Worm (Caenorhabditis elegans): Measurements from ENCODE around the gene C14A4.9.
A peak's percentile ranks its signal among the peaks of the same experiment; 100 is the strongest.

C14A4.9 gene

DNA sequence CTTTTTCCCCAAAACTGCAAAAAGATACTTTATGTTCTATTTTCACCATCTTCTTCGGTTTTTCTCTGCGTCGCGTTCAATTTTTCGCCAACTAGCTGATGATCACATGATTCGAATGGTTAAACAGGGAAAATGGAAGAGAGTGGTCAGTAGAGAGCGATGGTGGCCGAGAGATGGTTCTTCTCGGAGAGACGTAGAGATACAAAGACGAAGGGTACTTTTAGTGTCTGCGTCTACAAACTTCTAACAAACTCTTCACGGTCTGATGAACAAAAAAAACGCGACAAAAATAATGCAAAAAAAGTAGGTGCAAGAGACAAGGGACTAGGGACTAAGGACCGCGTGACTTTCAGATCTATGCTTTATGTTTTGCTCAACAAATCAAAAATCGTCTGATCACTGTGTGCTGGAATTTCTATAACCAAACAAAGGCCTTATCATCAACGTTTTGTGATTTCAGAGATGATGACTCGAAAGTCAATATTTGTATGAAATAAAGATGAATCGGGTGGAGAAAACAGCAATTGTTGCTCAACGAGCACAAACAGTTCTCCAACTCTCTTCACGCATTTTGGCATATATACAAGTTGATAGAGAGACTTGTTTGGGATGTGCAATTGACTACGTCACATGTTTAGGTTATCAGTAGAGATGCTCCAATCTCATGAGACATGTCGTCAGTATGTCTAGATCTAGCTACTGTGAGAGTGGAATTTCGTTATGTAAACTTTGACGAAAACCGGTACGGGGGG lies 47.0 kb upstream of the C14A4.9 start (continued):
- TF ChIP-seq eor-1 (tag; optimal IDR thresholded peaks at IDR 0.05): peak; percentile 29 to 80
- TF ChIP-seq nhr-76 (tag; optimal IDR thresholded peaks at IDR 0.05): peak; percentile 57
- peak; percentile 90 for TF ChIP-seq nhr-43 (tag; optimal IDR thresholded peaks at IDR 0.05; ENCODE audit: poor library complexity, severe bottlenecking)
- peak; percentile 13 for TF ChIP-seq daf-12 (tag; optimal IDR thresholded peaks at IDR 0.05)
- peak; percentile 49 for TF ChIP-seq pqm-1 (tag; optimal IDR thresholded peaks at IDR 0.05)
- TF ChIP-seq nhr-77 (tag; optimal IDR thresholded peaks at IDR 0.05): peak; percentile 48
- peak; percentile 20 for TF ChIP-seq aly-2 (tag; optimal IDR thresholded peaks at IDR 0.05)

DNA sequence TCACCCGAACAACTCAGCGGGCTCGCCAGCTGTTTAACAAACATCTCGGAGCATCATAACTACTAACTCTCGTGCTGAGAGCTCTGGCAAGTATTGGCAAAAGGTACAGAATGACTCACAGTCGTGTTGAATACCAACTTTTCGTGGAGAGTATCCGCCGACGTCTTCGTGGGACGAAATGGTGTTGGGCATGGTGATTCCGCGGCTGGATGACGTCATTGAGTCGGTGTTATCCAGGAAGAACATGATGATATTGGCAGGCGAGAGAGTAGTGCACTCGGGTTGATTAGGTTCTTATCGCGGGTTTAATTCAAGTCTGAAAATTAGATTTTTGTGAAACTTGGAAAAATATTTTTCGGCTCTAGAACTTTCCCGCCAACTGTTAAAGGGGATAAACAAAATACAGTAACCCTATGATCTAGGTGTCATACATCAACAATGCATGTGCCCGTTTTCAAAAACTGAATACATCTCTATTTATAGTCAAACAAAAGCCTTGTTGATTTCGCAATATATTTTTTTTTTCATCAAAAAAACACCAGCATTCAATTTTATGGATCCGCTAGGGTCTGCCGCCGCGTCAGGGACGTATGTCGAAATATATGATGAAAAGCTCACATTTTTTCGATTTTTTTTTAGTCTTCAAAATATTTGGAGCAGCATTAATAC lies 45.6 kb upstream of the C14A4.9 start:
- TF ChIP-seq nfya-1 (tag; optimal IDR thresholded peaks at IDR 0.05; ENCODE audit: insufficient read depth): peak; percentile 13
- TF ChIP-seq lsy-12 (tag; optimal IDR thresholded peaks at IDR 0.05): peak; percentile 54
- TF ChIP-seq ceh-82 (tag; optimal IDR thresholded peaks at IDR 0.05): no peak
- peak; percentile 90 for TF ChIP-seq ama-1 (optimal IDR thresholded peaks at IDR 0.05)

DNA sequence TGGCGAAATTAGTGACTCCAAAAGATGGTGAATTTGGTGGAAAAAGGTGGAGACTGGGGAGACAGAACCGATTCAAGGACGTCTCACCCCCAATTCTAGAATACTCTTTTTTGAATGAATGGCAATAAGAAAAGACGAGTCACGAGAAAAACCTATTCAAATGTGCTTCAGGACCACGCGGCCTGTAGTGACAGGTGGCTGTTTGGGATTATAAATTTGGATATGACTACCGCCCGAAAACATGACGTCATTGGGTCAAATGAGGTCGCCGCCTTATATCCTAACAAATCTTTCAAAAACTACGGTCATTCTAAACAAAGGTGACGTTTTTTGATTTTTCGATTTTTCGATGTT lies 45.1 kb upstream of the C14A4.9 start:
- TF ChIP-seq fos-1 (tag; optimal IDR thresholded peaks at IDR 0.05) (no peak), ama-1 (optimal IDR thresholded peaks at IDR 0.05) (peak; percentile 73), nhr-25 (tag; optimal IDR thresholded peaks at IDR 0.05) (peak; percentile 18)

DNA sequence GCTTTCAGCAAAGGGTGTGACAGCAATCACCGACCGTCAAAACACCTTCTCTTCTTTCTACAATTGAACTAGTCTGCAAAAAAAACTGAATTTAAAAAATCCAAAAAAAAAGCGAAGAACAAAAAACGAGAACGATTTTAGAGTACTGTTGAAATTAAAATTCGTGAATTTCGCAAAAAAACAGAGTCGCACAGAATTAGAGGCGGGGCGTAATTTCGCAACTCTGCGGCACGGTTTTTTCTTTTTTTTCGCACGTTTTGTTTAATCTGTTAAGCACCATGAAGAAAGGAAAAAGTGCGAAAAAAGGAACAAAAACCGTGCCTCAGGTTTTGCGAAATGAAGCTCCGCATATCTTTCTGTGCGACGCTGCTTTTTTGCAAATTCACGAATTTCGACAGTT lies 44.2 kb upstream of the C14A4.9 start, which contains the start of gene mnk-1:
TSS of gene mnk-1 (minus strand) at position 73 of the 400 bp plus-strand sequence.
- TF ChIP-seq egl-5 (tag; optimal IDR thresholded peaks at IDR 0.05) (peak; percentile 22), elt-2 (tag; optimal IDR thresholded peaks at IDR 0.05) (no peak)

DNA sequence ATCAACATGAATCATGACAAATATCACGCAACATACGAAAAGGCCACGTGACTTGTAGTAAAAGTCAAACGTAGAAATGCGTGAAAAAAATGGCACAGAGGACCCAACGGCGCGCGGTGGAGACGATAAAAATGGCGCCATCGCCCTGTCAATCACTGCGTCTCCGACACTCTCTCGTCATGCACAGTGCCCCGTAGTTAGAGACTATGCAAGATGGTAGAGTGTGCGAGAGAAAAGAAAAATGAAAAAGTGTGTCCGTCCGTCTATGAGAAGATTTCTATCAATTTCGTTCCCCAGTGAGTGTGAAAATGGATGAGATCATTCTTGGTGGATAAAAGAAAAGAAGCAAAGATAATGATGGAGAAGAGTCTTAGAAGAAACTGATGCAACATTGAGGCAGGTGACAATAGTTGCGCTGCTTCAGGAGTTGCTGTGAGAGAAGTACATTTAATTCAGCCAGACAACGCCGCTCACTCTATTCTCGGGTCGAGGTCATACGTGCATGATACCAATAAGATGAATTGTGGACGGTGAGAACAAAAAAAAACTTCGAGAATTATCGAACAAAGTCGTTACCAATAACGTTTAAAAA lies 43.6 kb upstream of the C14A4.9 start:
- TF ChIP-seq ztf-4 (tag; optimal IDR thresholded peaks at IDR 0.05): peak; percentile 78
- no peak for TF ChIP-seq mdl-1 (tag; optimal IDR thresholded peaks at IDR 0.05)
- no peak for TF ChIP-seq aly-2 (tag; optimal IDR thresholded peaks at IDR 0.05)
- peak; percentile 55 for TF ChIP-seq pha-4 (tag; optimal IDR thresholded peaks at IDR 0.05)
- peak; percentile 52 for TF ChIP-seq ama-1 (optimal IDR thresholded peaks at IDR 0.05)
- peak; percentile 19 for TF ChIP-seq tbx-2 (tag; optimal IDR thresholded peaks at IDR 0.05)
- TF ChIP-seq hmg-11 (tag; optimal IDR thresholded peaks at IDR 0.05): peak; percentile 28
- no peak for TF ChIP-seq elt-1 (tag; optimal IDR thresholded peaks at IDR 0.05)
- no peak for TF ChIP-seq daf-12 (tag; optimal IDR thresholded peaks at IDR 0.05)
- no peak for TF ChIP-seq nhr-76 (tag; optimal IDR thresholded peaks at IDR 0.05)
- TF ChIP-seq lin-39 (tag; optimal IDR thresholded peaks at IDR 0.05): no peak
- peak; percentile 31 for TF ChIP-seq nhr-23 (tag; optimal IDR thresholded peaks at IDR 0.05)
- peak; percentile 38 for TF ChIP-seq nhr-43 (tag; optimal IDR thresholded peaks at IDR 0.05; ENCODE audit: poor library complexity, severe bottlenecking)
- TF ChIP-seq nhr-11 (tag; optimal IDR thresholded peaks at IDR 0.05): peak; percentile 47
- peak in 1 of 3 experiments; percentile 47 for TF ChIP-seq elt-3 (tag; optimal IDR thresholded peaks at IDR 0.05)
- TF ChIP-seq elt-2 (tag; optimal IDR thresholded peaks at IDR 0.05): peak; percentile 68
- TF ChIP-seq ceh-16 (tag; optimal IDR thresholded peaks at IDR 0.05): no peak
- TF ChIP-seq nhr-25 (tag; optimal IDR thresholded peaks at IDR 0.05): peak; percentile 79
- no peak for TF ChIP-seq lsy-12 (tag; optimal IDR thresholded peaks at IDR 0.05)
- TF ChIP-seq unc-62 (GFP tag; optimal IDR thresholded peaks at IDR 0.05): peak; percentile 71
- no peak for TF ChIP-seq ceh-82 (tag; optimal IDR thresholded peaks at IDR 0.05)
- no peak for TF ChIP-seq ceh-9 (tag; optimal IDR thresholded peaks at IDR 0.05)
- TF ChIP-seq R02D3.7 (tag; optimal IDR thresholded peaks at IDR 0.05): peak; percentile 17
- peak; percentile 25 for TF ChIP-seq lin-15B (tag; optimal IDR thresholded peaks at IDR 0.05)
- TF ChIP-seq pqm-1 (tag; optimal IDR thresholded peaks at IDR 0.05): no peak
- TF ChIP-seq fos-1 (tag; optimal IDR thresholded peaks at IDR 0.05): peak; percentile 34
- peak; percentile 23 for TF ChIP-seq nfya-1 (tag; optimal IDR thresholded peaks at IDR 0.05; ENCODE audit: insufficient read depth)
- no peak for TF ChIP-seq ceh-28 (tag; optimal IDR thresholded peaks at IDR 0.05)
- TF ChIP-seq eor-1 (tag; optimal IDR thresholded peaks at IDR 0.05): no peak
- TF ChIP-seq snpc-4 (tag; optimal IDR thresholded peaks at IDR 0.05): peak; percentile 12
- TF ChIP-seq nhr-28 (tag; optimal IDR thresholded peaks at IDR 0.05): no peak

Measured in whole organism, L3 larva.